Fruit fly (Drosophila melanogaster): Measurements from ENCODE around the gene ntc.

DNA sequence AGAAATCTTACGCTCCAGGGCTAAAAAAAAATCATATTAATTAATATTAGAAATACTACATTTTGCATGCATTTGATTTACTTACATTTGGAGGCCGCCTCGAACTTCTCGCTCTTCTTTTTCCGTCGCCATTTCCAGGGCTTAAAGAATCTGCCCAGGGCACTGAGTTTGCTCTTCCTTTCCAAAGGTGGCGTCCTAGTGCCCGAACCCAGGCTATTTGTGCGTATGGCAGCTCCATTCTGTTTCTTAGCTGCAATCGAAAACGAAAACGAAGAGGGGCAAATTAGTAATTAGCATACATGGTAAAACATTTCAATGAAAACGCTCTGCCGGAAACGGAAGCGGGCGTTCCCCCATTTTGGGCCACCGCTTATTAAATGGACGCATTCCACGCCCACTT is 37.1 kb downstream of the ntc start:
- TF ChIP-seq CG14711 (tag; optimal IDR thresholded peaks at IDR 0.05): no peak
- TF ChIP-seq CG33017 (tag; optimal IDR thresholded peaks at IDR 0.05): no peak
- no peak for TF ChIP-seq CG7045 (GFP tag; optimal IDR thresholded peaks at IDR 0.05)
- TF ChIP-seq tj (GFP tag; optimal IDR thresholded peaks at IDR 0.05): no peak
- TF ChIP-seq pad (GFP tag; optimal IDR thresholded peaks at IDR 0.05): no peak
- TF ChIP-seq toe (GFP tag; optimal IDR thresholded peaks at IDR 0.05): no peak
- no peak for TF ChIP-seq Hr96 (GFP tag; optimal IDR thresholded peaks at IDR 0.05)
- TF ChIP-seq Clk (GFP tag; optimal IDR thresholded peaks at IDR 0.05): no peak
- TF ChIP-seq Crg-1 (GFP tag; optimal IDR thresholded peaks at IDR 0.05): no peak
